Worm (Caenorhabditis elegans): ENCODE measurements around the gene C27D6.1.

The C27D6.1 gene

DNA sequence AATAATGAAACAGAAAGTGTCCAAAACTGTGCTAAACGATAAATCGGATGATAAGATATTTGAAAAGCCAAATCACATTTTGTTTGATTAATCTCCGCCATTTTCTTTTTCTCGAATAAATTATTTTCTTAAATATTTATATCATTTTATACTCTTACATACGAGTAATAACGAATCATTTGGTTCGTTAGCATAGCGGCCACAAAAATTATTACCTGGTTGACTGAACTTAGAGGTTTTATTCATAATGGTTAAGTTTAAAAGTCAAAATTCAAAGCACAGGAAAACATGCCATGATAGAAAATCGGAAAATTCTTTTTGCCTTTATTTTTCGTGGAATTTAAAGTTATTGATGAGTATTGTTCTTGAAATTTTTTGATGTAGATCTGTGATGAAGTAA, 9.3 kb upstream of the C27D6.1 start, which contains the start of gene srb-5:
Gene srb-5, minus strand, starts transcription at position 101 of the 400 bp plus-strand sequence.
- TF ChIP-seq unc-130 (tag; optimal IDR thresholded peaks at IDR 0.05) (no peak), swsn-7 (tag; optimal IDR thresholded peaks at IDR 0.05) (no peak)

DNA sequence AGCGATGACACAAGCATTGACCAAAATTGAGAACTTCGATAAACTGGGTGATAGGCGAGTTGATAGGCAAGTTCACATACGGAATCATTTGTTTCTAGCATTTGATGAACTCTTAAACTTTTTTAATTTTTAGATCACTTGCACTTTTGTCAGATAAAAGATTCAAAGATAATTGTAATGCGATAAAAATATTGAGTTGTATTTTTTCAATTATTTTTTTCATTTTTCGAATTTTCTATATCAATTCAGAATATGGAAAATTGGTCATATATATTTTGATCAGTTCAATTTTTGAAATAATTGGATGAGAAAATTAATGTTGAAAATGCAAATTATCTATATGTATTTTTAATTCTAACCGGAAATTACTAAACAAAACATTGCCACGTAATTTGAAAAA, 5.8 kb upstream of the C27D6.1 start, which contains the start of gene srb-3:
Gene srb-3, minus strand, starts transcription at position 101 of the 400 bp plus-strand sequence.
- TF ChIP-seq snpc-4 (tag; optimal IDR thresholded peaks at IDR 0.05), result no peak
- TF ChIP-seq C04F5.9 (tag; optimal IDR thresholded peaks at IDR 0.05), result no peak
- no peak for TF ChIP-seq nhr-84 (tag; optimal IDR thresholded peaks at IDR 0.05)
- TF ChIP-seq rnt-1 (tag; optimal IDR thresholded peaks at IDR 0.05), result no peak
- TF ChIP-seq isw-1 (GFP tag; IDR thresholded peaks at IDR 0.05), result no peak
- TF ChIP-seq nhr-11 (tag; optimal IDR thresholded peaks at IDR 0.05), result no peak
- no peak for TF ChIP-seq ztf-11 (tag; optimal IDR thresholded peaks at IDR 0.05)
- TF ChIP-seq ceh-82 (tag; optimal IDR thresholded peaks at IDR 0.05), result no peak
- no peak for TF ChIP-seq egl-27 (tag; optimal IDR thresholded peaks at IDR 0.05)
- no peak for TF ChIP-seq nhr-76 (tag; optimal IDR thresholded peaks at IDR 0.05)
- TF ChIP-seq ama-1 (optimal IDR thresholded peaks at IDR 0.05), result no peak

DNA sequence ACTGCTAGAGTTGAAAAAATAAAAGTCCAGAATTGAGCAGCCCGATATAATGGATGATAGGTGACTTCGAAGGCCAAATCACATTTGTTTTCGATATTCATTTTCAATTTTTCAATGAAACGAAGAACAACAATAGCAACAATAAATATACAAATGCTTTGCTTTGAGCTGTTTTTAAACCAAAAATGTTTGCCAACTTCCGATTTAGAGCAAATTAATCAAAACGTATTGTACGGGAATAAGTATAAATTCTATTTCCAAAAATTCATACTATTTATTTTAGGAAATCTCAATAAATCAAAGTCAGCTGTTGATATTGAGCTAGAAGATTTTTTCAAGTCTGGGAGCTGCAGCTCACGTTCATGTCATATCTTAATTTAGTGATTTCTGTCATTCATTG, 1.6 kb upstream of the C27D6.1 start, which contains the start of gene srb-1:
Gene srb-1, minus strand, starts transcription at position 101 of the 400 bp plus-strand sequence.
- no peak for TF ChIP-seq ztf-4 (tag; optimal IDR thresholded peaks at IDR 0.05)
- TF ChIP-seq hlh-4 (tag; optimal IDR thresholded peaks at IDR 0.05), result no peak
- TF ChIP-seq C34B4.2 (tag; optimal IDR thresholded peaks at IDR 0.05), result no peak
- TF ChIP-seq ceh-82 (tag; optimal IDR thresholded peaks at IDR 0.05), result no peak
- TF ChIP-seq aly-2 (tag; optimal IDR thresholded peaks at IDR 0.05), result no peak
- no peak for TF ChIP-seq nhr-76 (tag; optimal IDR thresholded peaks at IDR 0.05)
- TF ChIP-seq ceh-88 (GFP tag; IDR thresholded peaks at IDR 0.05), result no peak
- TF ChIP-seq vab-15 (tag; optimal IDR thresholded peaks at IDR 0.05), result no peak
- no peak for TF ChIP-seq hpl-2 (GFP tag; optimal IDR thresholded peaks at IDR 0.05)
- no peak for TF ChIP-seq ces-1 (GFP tag; optimal IDR thresholded peaks at IDR 0.05)
- TF ChIP-seq nhr-71 (tag; optimal IDR thresholded peaks at IDR 0.05), result no peak
- TF ChIP-seq lin-14 (GFP tag; optimal IDR thresholded peaks at IDR 0.05), result no peak
- TF ChIP-seq lin-35 (GFP tag; optimal IDR thresholded peaks at IDR 0.05), result no peak
- TF ChIP-seq jun-1 (tag; optimal IDR thresholded peaks at IDR 0.05), result no peak
- TF ChIP-seq aha-1 (tag; optimal IDR thresholded peaks at IDR 0.05), result no peak
- TF ChIP-seq snu-23 (GFP tag; optimal IDR thresholded peaks at IDR 0.05), result no peak
- TF ChIP-seq mep-1 (tag; optimal IDR thresholded peaks at IDR 0.05), result no peak
- TF ChIP-seq zip-4 (GFP tag; optimal IDR thresholded peaks at IDR 0.05), result no peak
- no peak for TF ChIP-seq sox-4 (tag; optimal IDR thresholded peaks at IDR 0.05)
- TF ChIP-seq rnt-1 (tag; optimal IDR thresholded peaks at IDR 0.05), result no peak

DNA sequence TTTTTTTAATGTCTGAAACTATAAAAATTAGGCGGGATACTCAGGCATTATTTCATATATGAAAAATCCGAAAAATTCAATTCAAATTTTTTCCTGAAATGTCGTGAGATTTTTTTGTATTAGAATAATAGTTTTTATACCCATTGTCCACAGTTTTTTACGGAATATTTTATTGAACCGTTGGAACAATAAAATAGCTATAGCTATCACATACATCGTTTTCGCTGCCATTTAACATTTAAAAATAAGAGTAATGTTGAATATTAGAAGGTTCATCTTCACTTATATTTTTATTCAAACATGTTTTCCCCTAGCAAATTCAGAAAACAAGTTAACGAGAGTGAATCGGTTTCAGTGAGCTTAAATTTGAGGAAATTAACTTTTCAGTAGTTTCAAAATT, 941 bp upstream of the C27D6.1 start, which contains the start of gene C27D6.15:
Gene C27D6.15, plus strand, starts transcription at position 301 of the 400 bp plus-strand sequence.
- no peak for TF ChIP-seq C04F5.9 (tag; optimal IDR thresholded peaks at IDR 0.05)
- no peak for TF ChIP-seq rnt-1 (tag; optimal IDR thresholded peaks at IDR 0.05)
- no peak for TF ChIP-seq lsy-2 (tag; optimal IDR thresholded peaks at IDR 0.05)
- no peak for TF ChIP-seq nhr-85 (tag)
- TF ChIP-seq nhr-19 (GFP tag; conservative IDR thresholded peaks at IDR 0.05), result no peak
- TF ChIP-seq lin-13 (GFP tag; optimal IDR thresholded peaks at IDR 0.05), result no peak
- no peak for TF ChIP-seq ztf-11 (tag; optimal IDR thresholded peaks at IDR 0.05)

ce11 chrII:5174370-5174769, 1.8 kb downstream of the C27D6.1 start, which contains the start of gene C27D6.3:
Gene C27D6.3 (minus strand): TSS chrII:5174470.
- no peak for TF ChIP-seq mdl-1 (tag; optimal IDR thresholded peaks at IDR 0.05)
- TF ChIP-seq grh-1 (GFP tag; IDR thresholded peaks at IDR 0.05), result no peak
- TF ChIP-seq isw-1 (GFP tag; IDR thresholded peaks at IDR 0.05), result no peak

All from whole organism, L1 larva.